Worm (Caenorhabditis elegans): ENCODE data around the gene K09E9.4.

The K09E9.4 gene

ce11 chrX:15630340-15630739 lies at the start of gene K09E9.4:
K09E9.4 (minus strand) TSS chrX:15630440.
- TF ChIP-seq ctbp-1 (GFP tag; IDR thresholded peaks at IDR 0.05) (no peak), F10B5.3 (tag; optimal IDR thresholded peaks at IDR 0.05) (no peak), mes-2 (tag; optimal IDR thresholded peaks at IDR 0.05; ENCODE audit: poor library complexity, severe bottlenecking) (no peak), unc-39 (tag; optimal IDR thresholded peaks at IDR 0.05) (no peak), ama-1 (optimal IDR thresholded peaks at IDR 0.05) (no peak), zfp-3 (GFP tag; conservative IDR thresholded peaks at IDR 0.05) (no peak), spr-3 (GFP tag; optimal IDR thresholded peaks at IDR 0.05) (no peak), ceh-28 (tag; optimal IDR thresholded peaks at IDR 0.05) (no peak), nhr-6 (tag; optimal IDR thresholded peaks at IDR 0.05) (no peak), nhr-77 (tag; optimal IDR thresholded peaks at IDR 0.05) (no peak)

ce11 chrX:15675622-15676021 lies 45.4 kb upstream of the K09E9.4 start, which contains the start of gene F59D12.2:
F59D12.2 (minus strand) TSS chrX:15675722.
- TF ChIP-seq dve-1 (tag; optimal IDR thresholded peaks at IDR 0.05; ENCODE audit: insufficient read depth) (no peak), lim-7 (GFP tag; IDR thresholded peaks at IDR 0.05) (no peak), ceh-32 (tag; optimal IDR thresholded peaks at IDR 0.05; ENCODE audit: poor library complexity) (no peak), zip-11 (GFP tag; IDR thresholded peaks at IDR 0.05) (no peak), mdt-29 (GFP tag; IDR thresholded peaks at IDR 0.05) (no peak), F44E2.7 (GFP tag; IDR thresholded peaks at IDR 0.05) (no peak), lir-3 (tag; optimal IDR thresholded peaks at IDR 0.05) (no peak), F26F4.8 (GFP tag; conservative IDR thresholded peaks at IDR 0.05) (no peak)

- TF ChIP-seq php-3 (GFP tag; IDR thresholded peaks at IDR 0.05) (no peak), aha-1 (tag) (peak; percentile 62), tra-1 (GFP tag; IDR thresholded peaks at IDR 0.05) (no peak)
Observed at ce11 chrX:15668695-15669094, 38.5 kb upstream of the K09E9.4 start.

- TF ChIP-seq dve-1 (tag; optimal IDR thresholded peaks at IDR 0.05; ENCODE audit: insufficient read depth) (no peak), ZK546.5 (tag; optimal IDR thresholded peaks at IDR 0.05) (no peak), hlh-11 (tag; optimal IDR thresholded peaks at IDR 0.05) (peak; percentile 10), lin-1 (GFP tag; IDR thresholded peaks at IDR 0.05) (no peak)
Observed at ce11 chrX:15668053-15668599, 37.9 kb upstream of the K09E9.4 start.

ce11 chrX:15666169-15666811 lies 36.0 kb upstream of the K09E9.4 start, which contains the start of gene pcdr-1:
pcdr-1 (plus strand) TSS chrX:15666761.
- TF ChIP-seq lir-3 (tag; optimal IDR thresholded peaks at IDR 0.05) (no peak), T26A8.4 (GFP tag; IDR thresholded peaks at IDR 0.05) (0 out of 2 replicates have a peak, but pooled peaks have one; percentile 22), aha-1 (tag) (peak; percentile 78), unc-62 (GFP tag; optimal IDR thresholded peaks at IDR 0.05 in 1 of 2) (peak in 1 of 2 experiments; percentile 27), unc-62 (tag; optimal IDR thresholded peaks at IDR 0.05) (no peak)

ce11 chrX:15663740-15664139 lies 33.5 kb upstream of the K09E9.4 start:
- no peak for TF ChIP-seq D1046.2 (GFP tag; IDR thresholded peaks at IDR 0.05)
- TF ChIP-seq Y105C5A.15 (GFP tag; IDR thresholded peaks at IDR 0.05): no peak
- TF ChIP-seq nhr-237 (tag; optimal IDR thresholded peaks at IDR 0.05): no peak
- no peak for TF ChIP-seq nhr-6 (tag; optimal IDR thresholded peaks at IDR 0.05)
- TF ChIP-seq daf-8 (GFP tag; IDR thresholded peaks at IDR 0.05): no peak
- no peak for TF ChIP-seq F44E2.7 (GFP tag; IDR thresholded peaks at IDR 0.05)
- TF ChIP-seq nhr-77 (tag; optimal IDR thresholded peaks at IDR 0.05): no peak
- no peak for TF ChIP-seq dmd-9 (GFP tag; IDR thresholded peaks at IDR 0.05)
- no peak for TF ChIP-seq saeg-2 (GFP tag; IDR thresholded peaks at IDR 0.05)
- TF ChIP-seq nhr-76 (tag; optimal IDR thresholded peaks at IDR 0.05): no peak
- TF ChIP-seq mdl-1 (tag; optimal IDR thresholded peaks at IDR 0.05): no peak
